Worm (Caenorhabditis elegans) whole organism, early embryonic: ENCODE results near the gene srbc-57.

Experiments used
- B0310.2 ChIP-seq: sonication (generic microtip); optimal IDR thresholded peaks from 2 replicates; lab custom pipeline; 2016; ENCODE audit warnings: mild to moderate bottlenecking, missing genetic modification characterization, missing compliant biosample characterization
- F13C5.2 ChIP-seq: sonication (generic microtip); optimal IDR thresholded peaks from 2 replicates; lab custom pipeline; 2017; ENCODE audit warnings: mild to moderate bottlenecking, missing genetic modification characterization, inconsistent platforms, missing compliant biosample characterization
- aly-1 ChIP-seq: sonication (generic microtip); optimal IDR thresholded peaks from 2 replicates; lab custom pipeline; 2016; ENCODE audit warnings: missing genetic modification characterization, missing compliant biosample characterization
- ama-1 ChIP-seq: fragments of 150-350 bp; optimal IDR thresholded peaks from 2 replicates; lab custom pipeline; 2014
- ceh-13 ChIP-seq: fragments of 200-800 bp; sonication (Bioruptor generic); optimal IDR thresholded peaks from 2 replicates; lab custom pipeline; 2018; ENCODE audit warnings: mild to moderate bottlenecking, missing genetic modification characterization, missing compliant biosample characterization
- ceh-36 ChIP-seq: sonication (generic microtip); optimal IDR thresholded peaks from 2 replicates; lab custom pipeline; 2016; ENCODE audit warnings: missing genetic modification characterization, inconsistent platforms, missing compliant biosample characterization
- ets-7 ChIP-seq: sonication (generic microtip); optimal IDR thresholded peaks from 2 replicates; lab custom pipeline; 2016; ENCODE audit warnings: missing genotype, missing genetic modification characterization, missing compliant biosample characterization
- flt-1 ChIP-seq: fragments of 200-800 bp; sonication (Bioruptor generic); IDR thresholded peaks from 2 replicates; pipeline ENCODE4 v1.3.6; 2022; ENCODE audit warnings: missing genetic modification characterization, missing compliant biosample characterization
- hmbx-1 ChIP-seq: sonication (generic microtip); optimal IDR thresholded peaks from 2 replicates; lab custom pipeline; 2016; ENCODE audit warnings: mild to moderate bottlenecking, missing genetic modification characterization, missing compliant biosample characterization
- hmg-4 ChIP-seq: fragments of 200-800 bp; sonication (Bioruptor generic); optimal IDR thresholded peaks from 2 replicates; lab custom pipeline; 2018; ENCODE audit warnings: mild to moderate bottlenecking, missing genetic modification characterization, missing compliant biosample characterization
- hnd-1 ChIP-seq: sonication (generic microtip); optimal IDR thresholded peaks from 2 replicates; lab custom pipeline; 2016; ENCODE audit warnings: missing genetic modification characterization, missing compliant biosample characterization
- pes-1 ChIP-seq: fragments of 200-800 bp; sonication (Bioruptor generic); IDR thresholded peaks from 2 replicates; pipeline ENCODE4 v1.3.6; 2022; ENCODE audit warnings: missing genetic modification reagents, missing genetic modification characterization, missing compliant biosample characterization
- scrt-1 ChIP-seq: fragments of 200-800 bp; sonication (Bioruptor generic); IDR thresholded peaks from 2 replicates; pipeline ENCODE4 v1.3.6; 2022; ENCODE audit warnings: missing genetic modification characterization, missing compliant biosample characterization
- sea-1 ChIP-seq: fragments of 200-800 bp; sonication (Bioruptor generic); conservative IDR thresholded peaks from 2 replicates; pipeline ENCODE4 v1.3.6; 2022; ENCODE audit warnings: missing genetic modification characterization, missing compliant biosample characterization
- tbx-11 ChIP-seq: fragments of 200-800 bp; sonication (Bioruptor generic); IDR thresholded peaks from 2 replicates; pipeline ENCODE4 v1.3.6; 2022; ENCODE audit warnings: missing genetic modification characterization, missing compliant biosample characterization
- tbx-37 ChIP-seq: fragments of 200-800 bp; sonication (Bioruptor generic); conservative IDR thresholded peaks from 2 replicates; pipeline ENCODE4 v1.3.6; 2022; ENCODE audit warnings: missing genetic modification reagents, missing genetic modification characterization, missing compliant biosample characterization
- tra-4 ChIP-seq: sonication (generic microtip); optimal IDR thresholded peaks from 2 replicates; lab custom pipeline; 2017; ENCODE audit warnings: missing genetic modification characterization, missing compliant biosample characterization

The srbc-57 gene

ce11 chrV:491432-491831, 23.1 kb upstream of the srbc-57 start, which contains the start of gene str-196:
TSS of gene str-196 (plus strand) at chrV:491732.
- TF ChIP-seq flt-1 (GFP tag; lab: Robert Waterston, UW) (no peak), ceh-13 (GFP tag; lab: Kevin White, UChicago) (no peak), ama-1 (lab: Kevin White, UChicago) (no peak), hmg-4 (GFP tag; lab: Kevin White, UChicago) (no peak), scrt-1 (no peak), hnd-1 (tag; lab: Kevin White, UChicago) (no peak), pes-1 (GFP tag; lab: Robert Waterston, UW) (no peak), tbx-11 (GFP tag; lab: Robert Waterston, UW) (no peak), ets-7 (tag; lab: Kevin White, UChicago) (no peak), F13C5.2 (no peak)

- no peak for TF ChIP-seq tbx-11 (GFP tag; lab: Robert Waterston, UW)
- no peak for TF ChIP-seq ceh-13 (GFP tag; lab: Kevin White, UChicago)
- no peak for TF ChIP-seq ceh-36 (tag; lab: Kevin White, UChicago)
- TF ChIP-seq ama-1 (lab: Kevin White, UChicago): no peak
Observed at ce11 chrV:489320-489719, 21.0 kb upstream of the srbc-57 start, which contains the start of gene nhr-106. TSS of gene nhr-106 (plus strand) at chrV:489620.

- TF ChIP-seq hmbx-1 (tag; lab: Kevin White, UChicago) (no peak), ceh-36 (tag; lab: Kevin White, UChicago) (no peak), hnd-1 (tag; lab: Kevin White, UChicago) (no peak), hmg-4 (GFP tag; lab: Kevin White, UChicago) (no peak), ama-1 (lab: Kevin White, UChicago) (no peak), aly-1 (tag; lab: Kevin White, UChicago) (no peak), tbx-37 (no peak), pes-1 (GFP tag; lab: Robert Waterston, UW) (no peak), sea-1 (GFP tag; lab: Robert Waterston, UW) (no peak), tra-4 (tag; lab: Kevin White, UChicago) (no peak), flt-1 (GFP tag; lab: Robert Waterston, UW) (no peak), scrt-1 (no peak), ets-7 (tag; lab: Kevin White, UChicago) (no peak), F13C5.2 (no peak), ceh-13 (GFP tag; lab: Kevin White, UChicago) (no peak), B0310.2 (tag; lab: Kevin White, UChicago) (no peak), tbx-11 (GFP tag; lab: Robert Waterston, UW) (no peak)
Observed at ce11 chrV:487980-488379, 19.6 kb upstream of the srbc-57 start.

- TF ChIP-seq flt-1 (GFP tag; lab: Robert Waterston, UW): no peak
- TF ChIP-seq hnd-1 (tag; lab: Kevin White, UChicago): no peak
- no peak for TF ChIP-seq hmbx-1 (tag; lab: Kevin White, UChicago)
- no peak for TF ChIP-seq hmg-4 (GFP tag; lab: Kevin White, UChicago)
- TF ChIP-seq scrt-1: no peak
- no peak for TF ChIP-seq tbx-11 (GFP tag; lab: Robert Waterston, UW)
- no peak for TF ChIP-seq aly-1 (tag; lab: Kevin White, UChicago)
- TF ChIP-seq ceh-36 (tag; lab: Kevin White, UChicago): no peak
- TF ChIP-seq pes-1 (GFP tag; lab: Robert Waterston, UW): no peak
- no peak for TF ChIP-seq ets-7 (tag; lab: Kevin White, UChicago)
- no peak for TF ChIP-seq B0310.2 (tag; lab: Kevin White, UChicago)
- no peak for TF ChIP-seq tra-4 (tag; lab: Kevin White, UChicago)
Observed at ce11 chrV:486684-487083, 18.3 kb upstream of the srbc-57 start, which contains the start of gene nhr-211. TSS of gene nhr-211 (plus strand) at chrV:486984.

ce11 chrV:484285-484890, 16.0 kb upstream of the srbc-57 start, which contains the start of gene nhr-212:
TSS of gene nhr-212 (plus strand) at chrV:484857.
- TF ChIP-seq tbx-11 (GFP tag; lab: Robert Waterston, UW): no peak
- TF ChIP-seq hmg-4 (GFP tag; lab: Kevin White, UChicago): no peak

- no peak for TF ChIP-seq ama-1 (lab: Kevin White, UChicago)
- TF ChIP-seq hnd-1 (tag; lab: Kevin White, UChicago): no peak
- no peak for TF ChIP-seq tbx-11 (GFP tag; lab: Robert Waterston, UW)
- TF ChIP-seq ceh-36 (tag; lab: Kevin White, UChicago): no peak
- no peak for TF ChIP-seq ets-7 (tag; lab: Kevin White, UChicago)
- no peak for TF ChIP-seq ceh-13 (GFP tag; lab: Kevin White, UChicago)
Observed at ce11 chrV:483289-483795, 15.0 kb upstream of the srbc-57 start, which contains the start of gene nhr-130. TSS of gene nhr-130 (minus strand) at chrV:483339.

- TF ChIP-seq hnd-1 (tag; lab: Kevin White, UChicago) (no peak), ceh-36 (tag; lab: Kevin White, UChicago) (no peak), hmg-4 (GFP tag; lab: Kevin White, UChicago) (no peak), tbx-11 (GFP tag; lab: Robert Waterston, UW) (no peak), aly-1 (tag; lab: Kevin White, UChicago) (no peak), hmbx-1 (tag; lab: Kevin White, UChicago) (no peak), tbx-37 (no peak), ceh-13 (GFP tag; lab: Kevin White, UChicago) (no peak), scrt-1 (no peak), F13C5.2 (no peak), flt-1 (GFP tag; lab: Robert Waterston, UW) (no peak), sea-1 (GFP tag; lab: Robert Waterston, UW) (no peak), B0310.2 (tag; lab: Kevin White, UChicago) (no peak), ets-7 (tag; lab: Kevin White, UChicago) (no peak), tra-4 (tag; lab: Kevin White, UChicago) (no peak)
Observed at ce11 chrV:482860-483259, 14.5 kb upstream of the srbc-57 start.
